Worm (Caenorhabditis elegans) whole organism, L4/young adult: ENCODE results near the gene mip-2.

Experiments
- W03F9.2 ChIP-seq: fragments of 150-350 bp; optimal IDR thresholded peaks from 2 replicates; lab custom pipeline; 2014; ENCODE audit warnings: missing biosample characterization, missing genetic modification characterization
- him-1 ChIP-seq: sonication (generic microtip); optimal IDR thresholded peaks from 2 replicates; lab custom pipeline; 2016; ENCODE audit warnings: missing genotype, missing genetic modification reagents, missing genetic modification characterization, missing compliant biosample characterization

DNA sequence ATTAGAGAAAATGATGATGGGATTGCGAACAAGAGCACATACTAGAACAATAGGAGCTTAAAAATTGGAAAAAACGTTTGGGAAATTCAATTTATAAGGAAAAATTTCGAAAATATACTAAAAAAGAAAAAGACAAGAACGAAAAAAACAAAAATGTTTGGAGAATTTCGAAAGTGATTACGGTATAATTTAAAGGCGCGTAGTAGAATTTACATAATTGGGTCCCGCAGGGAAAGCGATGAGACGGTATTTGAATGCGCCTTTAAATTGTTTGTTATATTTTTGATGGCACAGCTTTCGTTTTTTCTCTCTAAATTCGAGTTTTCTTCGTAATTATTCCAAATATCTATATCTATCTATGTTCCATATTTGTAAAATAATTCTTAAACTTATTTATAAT lies 11.6 kb downstream of the mip-2 start:
- no peak for TF ChIP-seq him-1 (tag; lab: Kevin White, UChicago)
- peak; percentile 68 for TF ChIP-seq W03F9.2 (tag; lab: Kevin White, UChicago)
